Worm (Caenorhabditis elegans): ENCODE results near the gene fip-1.

DNA sequence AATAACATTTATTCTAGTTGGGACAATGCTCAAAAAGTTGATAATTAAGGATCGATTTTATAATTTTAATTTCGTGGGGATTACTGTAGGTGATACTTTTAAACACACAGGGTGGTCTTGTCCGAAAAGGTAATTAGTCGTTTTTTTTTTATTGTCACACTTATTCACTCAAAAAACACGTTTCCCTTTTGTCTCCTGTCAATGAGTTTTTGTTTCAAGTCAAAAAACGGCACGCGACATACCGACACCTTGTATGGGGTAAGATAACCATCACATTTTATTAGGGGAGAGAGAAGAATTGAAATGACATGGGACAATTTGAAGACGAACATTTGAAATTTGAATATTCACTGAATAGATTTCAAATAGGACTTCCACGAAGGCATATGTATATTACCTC, 14.4 kb upstream of the fip-1 start:
- no peak for TF ChIP-seq hlh-30 (tag; optimal IDR thresholded peaks at IDR 0.05; ENCODE audit: insufficient read depth)
- TF ChIP-seq daf-12 (tag; optimal IDR thresholded peaks at IDR 0.05) = no peak
- TF ChIP-seq skn-1 (tag; optimal IDR thresholded peaks at IDR 0.05) = no peak
- TF ChIP-seq mdl-1 (tag; optimal IDR thresholded peaks at IDR 0.05) = no peak
- no peak for TF ChIP-seq R02D3.7 (tag; optimal IDR thresholded peaks at IDR 0.05)
- no peak for TF ChIP-seq nhr-28 (tag; optimal IDR thresholded peaks at IDR 0.05)
- TF ChIP-seq tra-1 (GFP tag; IDR thresholded peaks at IDR 0.05) = no peak
